Fruit fly (Drosophila melanogaster) whole organism, embryonic: ENCODE measurements around the gene cnir.

Source experiments
- B-H2 ChIP-seq: fragments of 200-800 bp; sonication (Bioruptor generic); optimal IDR thresholded peaks from 2 replicates; lab custom pipeline; 2018; ENCODE audit warnings: missing biosample characterization, mild to moderate bottlenecking, missing genetic modification characterization
- BEAF-32 ChIP-seq: fragments of 200-800 bp; sonication (Bioruptor generic); optimal IDR thresholded peaks from 3 replicates; lab custom pipeline; 2017; ENCODE audit warnings: missing biosample characterization, missing genetic modification characterization, mild to moderate bottlenecking, moderate library complexity, missing genetic modification reagents
- CG10209 ChIP-seq: fragments of 200-800 bp; sonication (Bioruptor generic); optimal IDR thresholded peaks from 3 replicates; lab custom pipeline; 2017; ENCODE audit warnings: missing biosample characterization, mild to moderate bottlenecking, missing genetic modification characterization, missing genetic modification reagents
- CG12769 ChIP-seq: fragments of 200-800 bp; sonication (Bioruptor generic); optimal IDR thresholded peaks from 2 replicates; lab custom pipeline; 2019; ENCODE audit warnings: missing biosample characterization, mild to moderate bottlenecking, missing genetic modification characterization, moderate library complexity
- CG13775 ChIP-seq: fragments of 200-800 bp; sonication (Bioruptor generic); optimal IDR thresholded peaks from 3 replicates; lab custom pipeline; 2017; ENCODE audit warnings: missing biosample characterization, mild to moderate bottlenecking, missing genetic modification characterization
- CG16815 ChIP-seq: fragments of 200-800 bp; sonication (Bioruptor generic); optimal IDR thresholded peaks from 3 replicates; lab custom pipeline; 2017; ENCODE audit warnings: missing biosample characterization, mild to moderate bottlenecking, missing genetic modification characterization
- CG2129 ChIP-seq: fragments of 200-800 bp; sonication (Bioruptor generic); IDR thresholded peaks from 2 replicates; pipeline ENCODE4 v1.3.6; 2022; ENCODE audit warnings: missing biosample characterization, missing genetic modification characterization; ENCODE audit not compliant: partially characterized antibody
- CG30403 ChIP-seq: fragments of 200-800 bp; sonication (Bioruptor generic); optimal IDR thresholded peaks from 3 replicates; lab custom pipeline; 2016; ENCODE audit warnings: missing biosample characterization, missing genetic modification characterization
- CG33213 ChIP-seq: fragments of 200-800 bp; sonication (Bioruptor generic); optimal IDR thresholded peaks from 3 replicates; lab custom pipeline; 2016; ENCODE audit warnings: missing biosample characterization, missing genetic modification characterization
- CG43689 ChIP-seq: fragments of 200-800 bp; sonication (Bioruptor generic); IDR thresholded peaks from 2 replicates; pipeline ENCODE4 v1.3.6; 2022; ENCODE audit warnings: missing biosample characterization, missing genetic modification characterization
- CG7839 ChIP-seq: fragments of 200-800 bp; sonication (Bioruptor generic); optimal IDR thresholded peaks from 3 replicates; lab custom pipeline; 2018; ENCODE audit warnings: missing biosample characterization, mild to moderate bottlenecking, missing genetic modification characterization, moderate library complexity
- CkIIα-i1 ChIP-seq: fragments of 200-800 bp; sonication (Bioruptor generic); IDR thresholded peaks from 2 replicates; pipeline ENCODE4 v1.3.6; 2022; ENCODE audit warnings: missing biosample characterization, missing genetic modification characterization
- Dfd ChIP-seq, 2 experiments: fragments of >200 bp; optimal IDR thresholded peaks; 2 replicates each; lab custom pipeline; 2017; ENCODE audit warnings: missing biosample characterization in 2 of 2, missing genetic modification characterization in 2 of 2
- Drgx ChIP-seq: fragments of 200-800 bp; sonication (Bioruptor generic); IDR thresholded peaks from 2 replicates; pipeline ENCODE4 v1.3.6; 2022; ENCODE audit warnings: missing biosample characterization, missing genetic modification characterization
- Gug ChIP-seq: fragments of 200-800 bp; sonication (Bioruptor generic); IDR thresholded peaks from 4 replicates; pipeline ENCODE4 v1.3.6; 2022; ENCODE audit warnings: missing biosample characterization, missing genetic modification characterization
- H15 ChIP-seq: fragments of 200-800 bp; sonication (Bioruptor generic); IDR thresholded peaks from 3 replicates; pipeline ENCODE4 v1.3.6; 2022; ENCODE audit warnings: missing biosample characterization, missing genetic modification characterization
- Hr39 ChIP-seq: fragments of >200 bp; optimal IDR thresholded peaks from 2 replicates; lab custom pipeline; 2017
- Hr78 ChIP-seq, 2 experiments: fragments of 200-800 bp in 1 of 2; fragments of >200 bp in 1 of 2; sonication (Bioruptor generic) in 1 of 2; optimal IDR thresholded peaks; 2 replicates each; lab custom pipeline; 2017 to 2019; ENCODE audit warnings: missing biosample characterization in 2 of 2, missing genetic modification characterization in 2 of 2, mild to moderate bottlenecking in 1 of 2, moderate library complexity in 1 of 2
- Mrtf ChIP-seq: fragments of 200-800 bp; sonication (Bioruptor generic); IDR thresholded peaks from 3 replicates; pipeline ENCODE4 v1.3.6; 2022; ENCODE audit warnings: missing biosample characterization, missing genetic modification characterization
- NFAT ChIP-seq: fragments of 200-800 bp; sonication (Bioruptor generic); IDR thresholded peaks from 2 replicates; pipeline ENCODE4 v1.3.6; 2022; ENCODE audit warnings: missing biosample characterization, missing genetic modification characterization
- NK7.1 ChIP-seq: fragments of 200-800 bp; sonication (Bioruptor generic); optimal IDR thresholded peaks from 3 replicates; lab custom pipeline; 2016; ENCODE audit warnings: missing biosample characterization, missing genetic modification characterization
- Nf-YA ChIP-seq: fragments of 200-800 bp; sonication (Bioruptor generic); IDR thresholded peaks from 2 replicates; pipeline ENCODE4 v1.3.6; 2022; ENCODE audit warnings: missing biosample characterization, missing genetic modification characterization
- Nf-YC ChIP-seq: fragments of 200-800 bp; optimal IDR thresholded peaks from 3 replicates; lab custom pipeline; 2019; ENCODE audit warnings: missing biosample characterization, mild to moderate bottlenecking, missing genetic modification characterization, moderate library complexity
- Poxn ChIP-seq: fragments of 200-800 bp; sonication (Bioruptor generic); IDR thresholded peaks from 2 replicates; pipeline ENCODE4 v1.3.6; 2022; ENCODE audit warnings: missing biosample characterization, missing genetic modification characterization
- Sox102F ChIP-seq: fragments of 200-800 bp; sonication (Bioruptor generic); optimal IDR thresholded peaks from 2 replicates; lab custom pipeline; 2018; ENCODE audit warnings: missing biosample characterization, mild to moderate bottlenecking, missing genetic modification characterization, moderate library complexity
- ase ChIP-seq: fragments of 200-800 bp; sonication (Bioruptor generic); IDR thresholded peaks from 3 replicates; pipeline ENCODE4 v1.3.6; 2022; ENCODE audit warnings: missing biosample characterization, missing genetic modification characterization
- ato ChIP-seq: fragments of 200-800 bp; sonication (Bioruptor generic); IDR thresholded peaks from 2 replicates; pipeline ENCODE4 v1.3.6; 2022; ENCODE audit warnings: missing biosample characterization, missing genetic modification characterization; ENCODE audit not compliant: partially characterized antibody
- bigmax ChIP-seq: fragments of 200-800 bp; sonication (Bioruptor generic); optimal IDR thresholded peaks from 2 replicates; lab custom pipeline; 2018; ENCODE audit warnings: missing biosample characterization, mild to moderate bottlenecking, missing genetic modification characterization
- br ChIP-seq: fragments of >200 bp; optimal IDR thresholded peaks from 2 replicates; lab custom pipeline; 2017
- cato ChIP-seq: fragments of 200-800 bp; sonication (Bioruptor generic); optimal IDR thresholded peaks from 2 replicates; lab custom pipeline; 2016; ENCODE audit warnings: missing biosample characterization, missing genetic modification characterization, borderline replicate concordance
- croc ChIP-seq: fragments of 200-800 bp; sonication (Bioruptor generic); conservative IDR thresholded peaks from 3 replicates; pipeline ENCODE4 v1.3.6; 2022; ENCODE audit warnings: missing biosample characterization, missing genetic modification characterization
- cwo ChIP-seq: fragments of 200-800 bp; sonication (Bioruptor generic); optimal IDR thresholded peaks from 3 replicates; lab custom pipeline; 2017; ENCODE audit warnings: missing biosample characterization, missing genetic modification characterization, mild to moderate bottlenecking, moderate library complexity, missing genetic modification reagents
- danr ChIP-seq: fragments of 200-800 bp; sonication (Bioruptor generic); IDR thresholded peaks from 2 replicates; pipeline ENCODE4 v1.3.6; 2022; ENCODE audit warnings: missing biosample characterization, missing genetic modification characterization
- dm ChIP-seq: fragments of 200-800 bp; sonication (Bioruptor generic); optimal IDR thresholded peaks from 3 replicates; lab custom pipeline; 2016; ENCODE audit warnings: missing biosample characterization, missing genetic modification characterization
- dysf ChIP-seq: fragments of 200-800 bp; sonication (Bioruptor generic); IDR thresholded peaks from 3 replicates; pipeline ENCODE4 v1.3.6; 2022; ENCODE audit warnings: missing biosample characterization, missing genetic modification characterization
- esg ChIP-seq: fragments of 200-800 bp; sonication (Bioruptor generic); conservative IDR thresholded peaks from 2 replicates; pipeline ENCODE4 v1.3.6; 2022; ENCODE audit warnings: missing biosample characterization, missing genetic modification characterization
- ewg ChIP-seq: fragments of 200-800 bp; sonication (Bioruptor generic); optimal IDR thresholded peaks from 3 replicates; lab custom pipeline; 2017; ENCODE audit warnings: mild to moderate bottlenecking, missing biosample characterization, missing genetic modification reagents, missing genetic modification characterization
- fru ChIP-seq: fragments of >200 bp; optimal IDR thresholded peaks from 2 replicates; lab custom pipeline; 2017
- gcm2 ChIP-seq: fragments of 200-800 bp; sonication (Bioruptor generic); optimal IDR thresholded peaks from 2 replicates; lab custom pipeline; 2016; ENCODE audit warnings: missing biosample characterization, missing genetic modification characterization
- gem ChIP-seq: fragments of 200-800 bp; sonication (Bioruptor generic); optimal IDR thresholded peaks from 2 replicates; lab custom pipeline; 2019; ENCODE audit warnings: missing biosample characterization, mild to moderate bottlenecking, missing genetic modification characterization, moderate library complexity
- hbn ChIP-seq: fragments of 200-800 bp; sonication (Bioruptor generic); IDR thresholded peaks from 2 replicates; pipeline ENCODE4 v1.3.6; 2022; ENCODE audit warnings: missing biosample characterization, missing genetic modification characterization; ENCODE audit not compliant: partially characterized antibody
- inv ChIP-seq: fragments of 200-800 bp; sonication (Bioruptor generic); IDR thresholded peaks from 2 replicates; pipeline ENCODE4 v1.3.6; 2022; ENCODE audit warnings: missing biosample characterization, missing genetic modification characterization; ENCODE audit not compliant: partially characterized antibody
- lbe ChIP-seq: fragments of 200-800 bp; sonication (Bioruptor generic); optimal IDR thresholded peaks from 2 replicates; lab custom pipeline; 2016; ENCODE audit warnings: missing biosample characterization, mild to moderate bottlenecking, missing genetic modification characterization
- pan ChIP-seq, 4 experiments: fragments of >200 bp in 3 of 4; fragments of 200-800 bp in 1 of 4; sonication (Bioruptor generic) in 1 of 4; optimal IDR thresholded peaks in 3 of 4; IDR thresholded peaks in 1 of 4; 2 replicates each; pipeline versions ENCODE4 v1.3.6 to Lab custom; 2017 to 2022; ENCODE audit warnings: missing biosample characterization in 2 of 4, missing genetic modification characterization in 2 of 4, mixed read lengths in 1 of 4
- rib ChIP-seq: fragments of 200-800 bp; sonication (Bioruptor generic); IDR thresholded peaks from 2 replicates; pipeline ENCODE4 v1.3.6; 2022; ENCODE audit warnings: missing biosample characterization, missing genetic modification characterization
- sima ChIP-seq: fragments of 200-800 bp; sonication (Bioruptor generic); optimal IDR thresholded peaks from 2 replicates; lab custom pipeline; 2016; ENCODE audit warnings: missing biosample characterization, missing genetic modification characterization
- sisA ChIP-seq: fragments of 200-800 bp; sonication (Bioruptor generic); IDR thresholded peaks from 2 replicates; pipeline ENCODE4 v1.3.6; 2022; ENCODE audit warnings: missing biosample characterization, missing genetic modification characterization
- stwl ChIP-seq: fragments of 200-800 bp; sonication (Bioruptor generic); optimal IDR thresholded peaks from 3 replicates; lab custom pipeline; 2018; ENCODE audit warnings: missing biosample characterization, mild to moderate bottlenecking, missing genetic modification characterization, moderate library complexity
- tll ChIP-seq, 2 experiments: fragments of 200-800 bp in 1 of 2; fragments of >200 bp in 1 of 2; sonication (Bioruptor generic) in 1 of 2; optimal IDR thresholded peaks; 2 replicates each; lab custom pipeline; 2017 to 2019; ENCODE audit warnings: missing biosample characterization in 2 of 2, missing genetic modification characterization in 2 of 2, mild to moderate bottlenecking in 1 of 2, moderate library complexity in 1 of 2
- ttk ChIP-seq: fragments of 200-800 bp; sonication (Bioruptor generic); IDR thresholded peaks from 2 replicates; pipeline ENCODE4 v2.1.2; 2022; ENCODE audit warnings: missing biosample characterization, missing genetic modification characterization
- wdn ChIP-seq: fragments of 200-800 bp; sonication (Bioruptor generic); IDR thresholded peaks from 2 replicates; pipeline ENCODE4 v1.3.6; 2022; ENCODE audit warnings: missing biosample characterization, missing genetic modification characterization

Gene cnir

DNA sequence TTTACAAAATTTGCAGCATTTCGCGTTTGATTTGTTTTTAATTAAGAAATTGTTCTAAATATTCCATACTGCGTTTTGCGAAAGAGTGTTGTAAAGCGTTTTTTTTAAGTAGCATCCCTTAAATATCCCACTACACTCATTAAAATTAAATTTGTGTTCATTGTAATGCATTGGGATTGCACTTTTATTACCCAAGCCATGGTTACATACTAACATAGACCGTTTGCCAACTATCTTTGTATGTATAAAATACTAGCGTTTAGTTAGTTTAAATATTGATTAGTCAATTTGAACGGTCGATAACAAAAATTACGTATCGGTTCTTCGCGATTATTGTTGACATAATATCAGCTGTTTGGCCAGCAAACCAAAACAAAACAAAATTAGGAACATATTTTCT lies at the start of gene cnir, which contains the start of gene CG17221:
Gene cnir, minus strand, starts transcription at position 39 of the 400 bp plus-strand sequence.
Gene CG17221, plus strand, starts transcription at position 203 of the 400 bp plus-strand sequence.
- TF ChIP-seq danr (GFP tag; lab: Robert Waterston, UW) (no peak), ato (GFP tag; lab: Robert Waterston, UW) (no peak), gcm2 (peak; percentile 53), pan (optimal IDR thresholded peaks at IDR 0.05; lab: Kevin White, UChicago) (no peak), pan (GFP tag; optimal IDR thresholded peaks at IDR 0.05 in 1 of 2, IDR thresholded peaks at IDR 0.05 in 1 of 2) (no peak), esg (no peak), ase (GFP tag; lab: Robert Waterston, UW) (no peak; the same call in 2 of the 3 replicates), CG7839 (tag; lab: Kevin White, UChicago) (peak; percentile 57), CG16815 (GFP tag; lab: Kevin White, UChicago) (peak; percentile 15), hbn (GFP tag; lab: Robert Waterston, UW) (peak; percentile 62; the same call in 1 of the 2 replicates), CG10209 (GFP tag; lab: Kevin White, UChicago) (peak; percentile 42), Sox102F (peak; percentile 60), ttk (GFP tag; lab: Robert Waterston, UW) (peak; percentile 69; the same call in 1 of the 2 replicates), CG13775 (peak; percentile 58), CG2129 (GFP tag; lab: Robert Waterston, UW) (no peak), dm (GFP tag; lab: Kevin White, UChicago) (peak; percentile 43), cwo (peak; percentile 16), stwl (tag; lab: Kevin White, UChicago) (peak; percentile 81), wdn (no peak), sisA (GFP tag; lab: Robert Waterston, UW) (no peak; the same call in 1 of the 2 replicates), CG12769 (tag; lab: Kevin White, UChicago) (peak; percentile 69), bigmax (no peak), B-H2 (peak; percentile 88), dysf (GFP tag; lab: Robert Waterston, UW) (no peak), br (no peak), tll (GFP tag; optimal IDR thresholded peaks at IDR 0.05; lab: Kevin White, UChicago) (no peak), Dfd (GFP tag; optimal IDR thresholded peaks at IDR 0.05; lab: Kevin White, UChicago) (no peak), NK7.1 (GFP tag; lab: Kevin White, UChicago) (peak; percentile 54), Hr39 (lab: Kevin White, UChicago) (no peak), Nf-YC (tag; lab: Kevin White, UChicago) (peak; percentile 54), lbe (GFP tag; lab: Kevin White, UChicago) (peak; percentile 81), cato (GFP tag; lab: Kevin White, UChicago) (peak; percentile 30), CG30403 (GFP tag; lab: Kevin White, UChicago) (peak; percentile 78), CkIIα-i1 (GFP tag; lab: Robert Waterston, UW) (no peak), Drgx (GFP tag; lab: Robert Waterston, UW) (no peak), CG43689 (no peak), Hr78 (GFP tag; optimal IDR thresholded peaks at IDR 0.05; lab: Kevin White, UChicago) (no peak), sima (no peak), fru (lab: Kevin White, UChicago) (no peak), gem (tag; lab: Kevin White, UChicago) (peak; percentile 73), Mrtf (GFP tag; lab: Robert Waterston, UW) (no peak), Poxn (GFP tag; lab: Robert Waterston, UW) (no peak), inv (GFP tag; lab: Robert Waterston, UW) (no peak), CG33213 (GFP tag; lab: Kevin White, UChicago) (peak; percentile 76), rib (GFP tag; lab: Robert Waterston, UW) (no peak), ewg (no peak), H15 (GFP tag; lab: Robert Waterston, UW) (no peak), Gug (GFP tag; lab: Robert Waterston, UW) (no peak), NFAT (GFP tag; lab: Robert Waterston, UW) (peak; percentile 47; the same call in 1 of the 2 replicates), croc (GFP tag; lab: Robert Waterston, UW) (no peak), BEAF-32 (GFP tag; lab: Kevin White, UChicago) (peak; percentile 72), Nf-YA (GFP tag; lab: Robert Waterston, UW) (no peak)
